Worm (Caenorhabditis elegans) whole organism, mixed stage, embryonic: ENCODE measurements around the gene F10C2.3.

ENCODE experiments used
- nhr-76 ChIP-seq: sonication (generic microtip); optimal IDR thresholded peaks from 2 replicates; lab custom pipeline; 2017; ENCODE audit warnings: missing biosample characterization, missing genetic modification characterization
- snpc-4 ChIP-seq: fragments of 150-350 bp; optimal IDR thresholded peaks from 2 replicates; lab custom pipeline; 2014; ENCODE audit warnings: missing biosample characterization, missing genetic modification characterization
- unc-39 ChIP-seq: fragments of 150-350 bp; optimal IDR thresholded peaks from 2 replicates; lab custom pipeline; 2014; ENCODE audit warnings: missing biosample characterization, missing genetic modification characterization
- ztf-11 ChIP-seq: fragments of 150-350 bp; optimal IDR thresholded peaks from 2 replicates; lab custom pipeline; 2014; ENCODE audit warnings: missing biosample characterization, missing genetic modification characterization

DNA sequence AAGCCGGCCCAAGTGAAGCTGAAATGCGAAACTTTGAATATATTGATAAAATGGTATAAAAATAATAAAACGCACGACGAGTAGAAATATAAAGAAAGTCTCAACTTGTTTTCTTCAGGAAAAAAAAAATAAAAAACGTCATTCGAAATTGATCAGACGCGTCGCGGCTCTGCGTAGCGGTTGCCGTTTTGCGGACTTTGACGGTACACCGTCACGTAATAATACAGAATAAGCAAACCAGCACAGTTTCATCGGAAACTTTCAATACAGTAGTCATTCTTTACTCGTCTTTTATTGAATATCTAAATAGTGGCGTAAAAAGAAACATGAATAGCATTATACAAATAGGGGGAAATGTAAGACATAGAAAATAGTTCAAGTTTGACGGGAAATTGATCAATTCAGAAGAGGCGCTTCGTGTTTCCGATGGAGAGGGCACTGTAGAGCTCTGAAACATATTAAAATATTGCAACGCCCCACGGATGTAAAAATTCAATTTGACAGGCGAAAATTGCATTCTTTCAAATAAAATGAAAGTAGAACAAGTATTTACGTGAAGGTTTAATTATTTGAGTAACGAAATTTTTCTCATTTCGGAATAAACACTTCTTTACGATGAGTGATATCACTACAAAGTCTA, 26.3 kb upstream of the F10C2.3 start, which contains the start of the genes cyl-1 and C52E4.7:
- no peak for TF ChIP-seq nhr-76 (tag; lab: Kevin White, UChicago)
- TF ChIP-seq unc-39 = no peak
- TF ChIP-seq ztf-11 (tag; lab: Kevin White, UChicago) = no peak
- TF ChIP-seq snpc-4 (tag; lab: Kevin White, UChicago) = no peak
